Worm (Caenorhabditis elegans) whole organism, L1 larva: Measurements from ENCODE around the gene dlc-3.

ENCODE experiments used
- C04F5.9 ChIP-seq: sonication (generic microtip); optimal IDR thresholded peaks from 2 replicates; lab custom pipeline; 2016; ENCODE audit warnings: missing genetic modification characterization, missing compliant biosample characterization
- F16B12.6 ChIP-seq: fragments of 150-350 bp; optimal IDR thresholded peaks from 2 replicates; lab custom pipeline; 2014; ENCODE audit warnings: missing biosample characterization, missing genetic modification characterization
- aly-2 ChIP-seq: fragments of 150-350 bp; optimal IDR thresholded peaks from 2 replicates; lab custom pipeline; 2014; ENCODE audit warnings: missing biosample characterization, missing genetic modification characterization
- ama-1 ChIP-seq: fragments of 150-350 bp; optimal IDR thresholded peaks from 2 replicates; lab custom pipeline; 2014
- blmp-1 ChIP-seq: fragments of 150-350 bp; optimal IDR thresholded peaks from 2 replicates; lab custom pipeline; 2014; ENCODE audit warnings: missing biosample characterization, missing genetic modification characterization
- ceh-82 ChIP-seq, 3 experiments: fragments of 150-350 bp in 1 of 3; sonication (generic microtip) in 2 of 3; optimal IDR thresholded peaks; 2 replicates each; lab custom pipeline; 2014 to 2017; ENCODE audit warnings: missing biosample characterization in 3 of 3, missing genetic modification characterization in 3 of 3
- ceh-90 ChIP-seq: sonication (generic microtip); optimal IDR thresholded peaks from 2 replicates; lab custom pipeline; 2016; ENCODE audit warnings: missing genetic modification characterization, missing compliant biosample characterization
- dpl-1 ChIP-seq, 3 experiments: fragments of 150-350 bp in 2 of 3; sonication (generic microtip) in 1 of 3; optimal IDR thresholded peaks; 2 replicates each; lab custom pipeline; 2014 to 2017; ENCODE audit warnings: missing biosample characterization in 3 of 3, missing genetic modification characterization in 3 of 3, missing genetic modification reagents in 3 of 3
- efl-1 ChIP-seq, 4 experiments: fragments of 150-350 bp; optimal IDR thresholded peaks in 3 of 4; peaks in 1 of 4; 1 replicate in 1 of 4; 2 replicates in 3 of 4; lab custom pipeline; 2014; ENCODE audit warnings: missing biosample characterization in 2 of 4, missing genetic modification characterization in 2 of 4, missing genetic modification reagents in 2 of 4
- fkh-8 ChIP-seq: sonication (generic microtip); optimal IDR thresholded peaks from 2 replicates; lab custom pipeline; 2016; ENCODE audit warnings: mild to moderate bottlenecking, missing genetic modification characterization, missing compliant biosample characterization
- isw-1 ChIP-seq: fragments of 200-800 bp; sonication (Bioruptor generic); IDR thresholded peaks from 2 replicates; pipeline ENCODE4 v1.3.6; 2022; ENCODE audit warnings: missing genetic modification characterization, missing compliant biosample characterization
- jun-1 ChIP-seq: fragments of 150-350 bp; optimal IDR thresholded peaks from 2 replicates; lab custom pipeline; 2014; ENCODE audit warnings: missing biosample characterization, missing genetic modification reagents, missing genetic modification characterization
- lin-14 ChIP-seq: fragments of 200-800 bp; sonication (Bioruptor generic); optimal IDR thresholded peaks from 2 replicates; lab custom pipeline; 2018; ENCODE audit warnings: mild to moderate bottlenecking, missing genetic modification characterization, moderate library complexity, missing compliant biosample characterization
- lin-35 ChIP-seq, 2 experiments: fragments of 150-350 bp; optimal IDR thresholded peaks; 2 replicates each; lab custom pipeline; 2014; ENCODE audit warnings: missing biosample characterization in 2 of 2, missing genetic modification characterization in 2 of 2, missing genetic modification reagents in 2 of 2
- lir-3 ChIP-seq: sonication (generic microtip); optimal IDR thresholded peaks from 2 replicates; lab custom pipeline; 2016; ENCODE audit warnings: mild to moderate bottlenecking, missing genetic modification characterization, moderate library complexity, missing compliant biosample characterization; ENCODE audit not compliant: poor library complexity
- lsy-2 ChIP-seq, 2 experiments: fragments of 150-350 bp; optimal IDR thresholded peaks; 2 replicates each; lab custom pipeline; 2014; ENCODE audit warnings: missing biosample characterization in 2 of 2, missing genetic modification characterization in 2 of 2
- mdl-1 ChIP-seq, 2 experiments: fragments of 150-350 bp; optimal IDR thresholded peaks; 2 replicates each; lab custom pipeline; 2014 to 2017; ENCODE audit warnings: missing biosample characterization in 2 of 2, missing genetic modification characterization in 2 of 2, inconsistent platforms in 1 of 2
- mef-2 ChIP-seq: fragments of 150-350 bp; optimal IDR thresholded peaks from 2 replicates; lab custom pipeline; 2014; ENCODE audit warnings: missing biosample characterization, missing genetic modification characterization
- mep-1 ChIP-seq: fragments of 150-350 bp; optimal IDR thresholded peaks from 2 replicates; lab custom pipeline; 2014; ENCODE audit warnings: missing biosample characterization, missing genetic modification characterization
- nhr-11 ChIP-seq: fragments of 150-350 bp; optimal IDR thresholded peaks from 2 replicates; lab custom pipeline; 2014; ENCODE audit warnings: missing biosample characterization, missing genetic modification characterization
- nhr-28 ChIP-seq: fragments of 150-350 bp; optimal IDR thresholded peaks from 2 replicates; lab custom pipeline; 2014; ENCODE audit warnings: missing biosample characterization, missing genetic modification characterization
- nhr-47 ChIP-seq: sonication (generic microtip); optimal IDR thresholded peaks from 2 replicates; lab custom pipeline; 2016; ENCODE audit warnings: mild to moderate bottlenecking, missing genetic modification characterization, moderate library complexity, missing compliant biosample characterization
- nhr-71 ChIP-seq: sonication (generic microtip); optimal IDR thresholded peaks from 2 replicates; lab custom pipeline; 2016; ENCODE audit warnings: mild to moderate bottlenecking, missing genetic modification characterization, moderate library complexity, missing compliant biosample characterization
- nhr-85 ChIP-seq: sonication (generic microtip); peaks from one replicate; lab custom pipeline; 2016; ENCODE audit warnings: missing genetic modification characterization, inconsistent platforms, missing compliant biosample characterization
- pqm-1 ChIP-seq: sonication (generic microtip); optimal IDR thresholded peaks from 3 replicates; lab custom pipeline; 2017; ENCODE audit warnings: missing biosample characterization, missing genetic modification characterization
- rnt-1 ChIP-seq: sonication (generic microtip); optimal IDR thresholded peaks from 2 replicates; lab custom pipeline; 2016; ENCODE audit warnings: mild to moderate bottlenecking, missing genetic modification characterization, moderate library complexity, missing compliant biosample characterization
- skn-1 ChIP-seq: fragments of 150-350 bp; optimal IDR thresholded peaks from 2 replicates; lab custom pipeline; 2014; ENCODE audit warnings: missing biosample characterization, missing genetic modification characterization
- sox-4 ChIP-seq: sonication (generic microtip); optimal IDR thresholded peaks from 2 replicates; lab custom pipeline; 2016; ENCODE audit warnings: missing genetic modification characterization, missing compliant biosample characterization
- sup-37 ChIP-seq: fragments of 200-800 bp; sonication (Bioruptor generic); optimal IDR thresholded peaks from 2 replicates; lab custom pipeline; 2018; ENCODE audit warnings: mild to moderate bottlenecking, missing genetic modification characterization, missing compliant biosample characterization
- unc-98 ChIP-seq: fragments of 200-800 bp; sonication (Bioruptor generic); IDR thresholded peaks from 2 replicates; pipeline ENCODE4 v1.3.6; 2022; ENCODE audit warnings: missing genetic modification characterization, missing compliant biosample characterization
- ztf-11 ChIP-seq, 2 experiments: sonication (generic microtip); optimal IDR thresholded peaks; 2 replicates each; lab custom pipeline; 2016 to 2017; ENCODE audit warnings: missing genetic modification characterization in 2 of 2, missing biosample characterization in 1 of 2, missing compliant biosample characterization in 1 of 2
- ztf-4 ChIP-seq: fragments of 150-350 bp; optimal IDR thresholded peaks from 2 replicates; lab custom pipeline; 2014; ENCODE audit warnings: missing biosample characterization, missing genetic modification characterization

The dlc-3 gene

ce11 chrIV:16415100-16415973 lies 16.7 kb upstream of the dlc-3 start (continued):
- TF ChIP-seq rnt-1 (tag; lab: Kevin White, UChicago) (peak; percentile 100), ama-1 (lab: Kevin White, UChicago) (no peak), skn-1 (tag; lab: Kevin White, UChicago) (peak; percentile 28), nhr-11 (tag; lab: Kevin White, UChicago) (peak; percentile 45), isw-1 (peak; percentile 73), mef-2 (tag; lab: Kevin White, UChicago) (no peak), nhr-47 (tag; lab: Kevin White, UChicago) (peak; percentile 93), C04F5.9 (tag; lab: Kevin White, UChicago) (peak; percentile 90), nhr-28 (tag; lab: Kevin White, UChicago) (no peak)

- TF ChIP-seq dpl-1 (GFP tag; optimal IDR thresholded peaks at IDR 0.05; lab: Kevin White, UChicago) (peak in 2 of 3 experiments; percentile 15 to 57), ceh-82 (tag; optimal IDR thresholded peaks at IDR 0.05; lab: Kevin White, UChicago) (peak in 1 of 3 experiments; percentile 23), ceh-90 (tag; lab: Kevin White, UChicago) (peak; percentile 30), lin-14 (peak; percentile 56), lin-35 (GFP tag; optimal IDR thresholded peaks at IDR 0.05; lab: Kevin White, UChicago) (peak in 1 of 2 experiments; percentile 38), lir-3 (no peak), aly-2 (tag; lab: Kevin White, UChicago) (no peak), ztf-11 (tag; optimal IDR thresholded peaks at IDR 0.05; lab: Kevin White, UChicago) (no peak), rnt-1 (tag; lab: Kevin White, UChicago) (peak; percentile 62), nhr-71 (tag; lab: Kevin White, UChicago) (peak; percentile 15), fkh-8 (tag; lab: Kevin White, UChicago) (peak; percentile 49), blmp-1 (tag; lab: Kevin White, UChicago) (peak; percentile 4), lsy-2 (tag; optimal IDR thresholded peaks at IDR 0.05; lab: Kevin White, UChicago) (peak in 1 of 2 experiments; percentile 31), nhr-28 (tag; lab: Kevin White, UChicago) (no peak), mep-1 (tag; lab: Kevin White, UChicago) (peak; percentile 24), nhr-85 (peak; percentile 34), efl-1 (optimal IDR thresholded peaks at IDR 0.05; lab: Kevin White, UChicago) (peak; percentile 16 to 26), efl-1 (GFP tag; optimal IDR thresholded peaks at IDR 0.05 in 1 of 2; lab: Kevin White, UChicago) (peak in 1 of 2 experiments; percentile 59), jun-1 (no peak), ztf-4 (tag; lab: Kevin White, UChicago) (no peak)
- TF ChIP-seq, all 84 proteins: peak for 13
Measured at ce11 chrIV:16421903-16422557, 10.0 kb upstream of the dlc-3 start.

ce11 chrIV:16424337-16424736 lies 7.7 kb upstream of the dlc-3 start, which contains the start of gene Y10G11A.1:
Gene Y10G11A.1, plus strand, starts transcription at chrIV:16424637.
- peak; percentile 59 for TF ChIP-seq nhr-85

ce11 chrIV:16442963-16443362 lies 10.9 kb downstream of the dlc-3 start, which contains the start of gene dlc-4:
Gene dlc-4, plus strand, starts transcription at chrIV:16443263.
- TF ChIP-seq sup-37 (GFP tag; lab: Kevin White, UChicago) (no peak), unc-98 (no peak), sox-4 (tag; lab: Kevin White, UChicago) (no peak), mdl-1 (tag; optimal IDR thresholded peaks at IDR 0.05; lab: Kevin White, UChicago) (no peak), pqm-1 (tag; lab: Kevin White, UChicago) (no peak)

- TF ChIP-seq lsy-2 (tag; optimal IDR thresholded peaks at IDR 0.05; lab: Kevin White, UChicago) (no peak), F16B12.6 (tag; lab: Kevin White, UChicago) (no peak), jun-1 (no peak), ama-1 (lab: Kevin White, UChicago) (no peak)
Measured at ce11 chrIV:16446664-16447063, 14.6 kb downstream of the dlc-3 start.
